Worm (Caenorhabditis elegans) whole organism, dauer: ENCODE results near the gene T10D4.7.
"Not testable (repeated sequence)": the region's sequence is repeated elsewhere in the genome, so short reads cannot be mapped to it uniquely, and the experiment has no call there.

Experiments
- unc-62 ChIP-seq: sonication (generic microtip); optimal IDR thresholded peaks from 2 replicates; lab custom pipeline; 2017; ENCODE audit warnings: missing biosample characterization, missing genetic modification reagents, missing genetic modification characterization

Gene T10D4.7

DNA sequence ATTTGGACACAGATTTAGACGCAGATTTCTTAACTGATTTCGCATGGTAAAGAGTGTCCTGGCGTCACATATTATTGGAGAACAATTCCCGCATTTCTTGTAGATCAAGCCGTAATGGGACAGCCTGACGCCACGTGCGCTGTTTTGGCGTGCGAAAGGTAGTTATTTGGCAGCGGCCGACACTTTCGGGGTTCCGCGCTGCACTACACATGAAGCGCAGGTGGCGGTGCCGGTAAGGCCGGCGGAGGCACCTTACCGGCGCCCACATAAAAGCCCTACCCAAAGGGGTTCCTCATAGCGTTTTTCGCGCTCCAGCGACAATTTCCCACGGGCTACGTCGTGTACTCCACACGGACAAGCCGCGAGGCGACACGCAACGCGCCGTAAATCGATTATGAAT is 7.5 kb upstream of the T10D4.7 start:
- TF ChIP-seq unc-62, result no peak

DNA sequence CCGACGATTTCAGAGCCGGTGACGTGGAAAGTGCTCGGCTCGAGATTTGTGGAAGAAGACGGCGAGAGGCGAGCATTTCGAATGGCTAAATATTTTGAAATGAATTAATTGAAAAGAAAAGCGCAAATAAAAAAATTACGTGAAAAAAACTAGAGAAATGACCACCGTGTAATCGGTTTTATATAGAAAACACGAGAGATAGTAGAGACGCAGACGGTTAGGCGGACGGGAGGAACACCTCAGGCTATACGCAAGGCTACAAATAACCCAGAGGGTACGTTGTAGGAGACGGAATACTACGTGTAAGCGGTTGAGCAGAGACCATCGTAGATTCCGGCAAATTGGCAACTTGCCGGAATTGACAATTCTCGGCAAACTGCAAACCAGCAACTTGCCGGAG is 6.4 kb upstream of the T10D4.7 start, which contains the start of gene Y25C1A.13:
Gene Y25C1A.13, minus strand, starts transcription at position 101 of the 400 bp plus-strand sequence.
- no peak for TF ChIP-seq unc-62

DNA sequence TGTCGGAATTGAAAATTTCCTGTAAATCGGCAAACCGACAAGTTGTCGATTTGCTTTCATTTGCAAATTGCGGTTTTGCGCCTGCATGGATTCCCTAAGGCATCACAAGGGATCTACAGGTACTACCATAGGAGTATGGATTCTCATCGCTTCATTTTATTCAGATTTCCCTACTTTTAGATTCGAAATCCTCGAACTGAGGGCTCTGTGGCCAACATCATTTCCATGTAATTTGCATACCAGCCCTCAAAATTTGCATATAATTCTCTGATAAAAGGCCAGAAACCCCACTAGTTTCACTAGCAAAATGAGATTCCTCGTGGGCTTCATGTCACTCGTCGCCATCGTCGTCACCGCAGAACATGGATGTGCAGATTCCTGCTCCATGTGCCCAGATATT is 5.3 kb upstream of the T10D4.7 start, which contains the start of gene Y25C1A.2:
Gene Y25C1A.2, plus strand, starts transcription at position 301 of the 400 bp plus-strand sequence.
- TF ChIP-seq unc-62, result no peak

DNA sequence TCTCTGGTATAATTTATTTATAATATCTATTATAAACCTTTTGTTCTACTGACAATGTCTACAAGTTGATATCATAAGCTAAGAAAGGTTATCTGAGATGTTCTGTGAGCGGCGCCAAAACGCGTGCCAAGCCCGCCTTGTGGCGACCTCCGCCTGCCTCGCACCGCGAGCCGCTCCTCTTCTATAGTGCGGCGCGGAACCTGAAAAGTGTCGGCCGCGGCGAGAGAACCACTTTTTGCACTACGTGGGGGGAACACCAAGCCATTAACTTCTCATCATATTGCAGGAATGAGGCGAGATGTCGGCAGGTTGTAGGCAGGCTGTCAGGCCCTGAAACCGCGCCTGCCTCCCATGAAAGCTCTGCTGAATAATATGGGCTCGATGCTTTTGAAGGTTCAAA is 4.3 kb upstream of the T10D4.7 start:
- TF ChIP-seq unc-62, result no peak

DNA sequence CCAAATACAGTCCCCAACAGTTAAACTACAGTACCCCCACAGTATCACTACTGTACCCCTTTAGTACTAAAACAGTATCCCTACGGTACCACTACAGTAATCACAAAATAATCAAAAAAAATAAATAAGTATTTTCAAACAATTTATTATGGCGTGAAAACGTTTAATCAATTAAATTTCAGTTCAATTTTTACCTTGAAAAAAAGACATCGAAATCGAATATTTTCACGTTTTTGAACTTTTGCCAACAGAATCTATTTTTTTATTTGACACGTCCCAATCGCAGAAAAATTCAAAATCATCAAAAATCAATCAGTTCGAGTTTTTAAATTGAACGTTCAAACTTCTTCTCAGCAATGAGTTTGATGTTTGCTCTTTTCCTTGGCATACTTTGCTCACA is 3.6 kb upstream of the T10D4.7 start, which contains the start of gene clec-123:
Gene clec-123, plus strand, starts transcription at position 301 of the 400 bp plus-strand sequence.
- TF ChIP-seq unc-62, result no peak

DNA sequence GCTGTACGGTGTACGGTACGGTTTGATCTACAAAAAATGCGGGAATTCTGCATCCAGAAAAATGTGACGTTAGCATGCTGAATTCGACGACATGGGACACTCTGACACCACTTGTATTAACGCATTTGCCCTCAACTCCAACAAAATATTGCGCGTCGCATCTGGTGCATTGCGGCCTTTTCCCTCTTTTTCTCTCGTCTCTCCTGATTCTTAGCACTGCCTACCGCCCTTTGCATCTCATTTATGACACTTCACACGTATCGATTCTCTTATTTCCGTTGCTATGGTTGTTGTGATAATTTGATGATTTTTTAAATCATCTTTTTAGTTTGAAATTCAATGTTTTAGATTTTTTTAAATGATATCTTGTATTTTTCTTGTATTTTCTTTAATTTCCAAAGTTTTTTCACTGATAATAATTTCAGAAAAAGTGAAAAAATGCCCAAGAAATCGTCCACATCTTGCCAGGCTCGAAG is 1.4 kb downstream of the T10D4.7 start, which contains the start of gene T10D4.6:
Gene T10D4.6, plus strand, starts transcription at position 426 of the 476 bp plus-strand sequence.
- TF ChIP-seq unc-62, result no peak

DNA sequence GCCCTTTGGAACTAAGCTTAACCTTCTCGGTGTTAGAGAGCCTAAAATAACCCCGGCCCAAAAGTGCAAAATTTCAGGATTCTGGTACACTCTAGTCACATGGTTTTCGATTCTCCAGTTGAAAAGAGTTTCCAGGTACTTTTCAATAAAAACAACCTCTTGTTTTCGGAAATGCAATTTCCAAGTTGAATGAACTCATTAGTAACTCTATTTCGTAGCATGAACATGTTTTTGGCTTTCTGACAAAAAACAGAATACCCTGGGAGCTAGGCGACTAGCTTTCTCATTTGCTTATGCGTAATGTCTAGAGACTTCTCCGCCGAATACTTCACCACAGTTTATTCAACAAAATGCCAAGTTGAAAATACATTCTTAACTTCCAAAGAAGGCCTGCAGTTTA is 5.6 kb downstream of the T10D4.7 start, which contains the start of gene srh-71:
Gene srh-71, plus strand, starts transcription at position 301 of the 400 bp plus-strand sequence.
- no peak for TF ChIP-seq unc-62

DNA sequence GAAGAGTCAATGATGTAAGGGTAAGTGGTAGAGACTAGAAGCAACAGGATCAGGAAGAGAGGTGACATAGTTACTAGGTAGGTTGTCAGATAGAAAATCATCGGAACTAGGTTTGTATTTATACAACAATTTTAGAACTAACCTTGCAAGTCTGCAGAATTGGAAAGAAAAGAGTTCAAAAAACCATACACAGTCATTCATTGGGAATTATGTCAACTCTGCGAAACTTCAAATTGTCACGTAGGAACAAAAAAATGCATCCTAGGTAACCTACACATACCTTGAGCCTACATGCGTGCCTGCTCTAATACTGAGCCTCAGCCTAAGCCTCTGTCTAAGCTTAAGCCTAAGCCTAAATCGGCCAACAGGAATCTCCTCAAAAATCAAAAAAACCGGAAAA is 8.8 kb downstream of the T10D4.7 start, which contains the start of gene ins-19:
Gene ins-19, minus strand, starts transcription at position 101 of the 400 bp plus-strand sequence.
- no peak for TF ChIP-seq unc-62

DNA sequence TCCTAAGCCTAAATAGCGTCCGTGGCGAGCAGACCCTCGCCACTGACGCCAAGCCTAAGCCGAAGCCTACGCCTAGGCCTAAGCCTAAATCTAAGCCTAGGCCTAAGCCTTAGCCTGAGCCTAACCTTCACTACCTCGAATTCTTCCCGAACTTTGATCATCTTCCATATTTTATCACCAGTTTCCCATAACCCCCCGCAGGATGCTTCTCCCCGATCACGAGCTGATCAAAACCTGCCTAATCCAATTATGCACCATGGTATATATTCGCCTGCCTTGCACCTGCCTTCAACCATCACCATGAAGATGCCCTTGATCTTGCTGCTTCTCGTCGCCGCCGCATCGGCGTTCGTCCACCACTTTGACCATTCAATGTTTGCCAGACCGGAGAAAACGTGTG is 9.2 kb downstream of the T10D4.7 start, which contains the start of gene ins-31:
Gene ins-31, plus strand, starts transcription at position 301 of the 400 bp plus-strand sequence.
- not testable (repeated sequence) for TF ChIP-seq unc-62

DNA sequence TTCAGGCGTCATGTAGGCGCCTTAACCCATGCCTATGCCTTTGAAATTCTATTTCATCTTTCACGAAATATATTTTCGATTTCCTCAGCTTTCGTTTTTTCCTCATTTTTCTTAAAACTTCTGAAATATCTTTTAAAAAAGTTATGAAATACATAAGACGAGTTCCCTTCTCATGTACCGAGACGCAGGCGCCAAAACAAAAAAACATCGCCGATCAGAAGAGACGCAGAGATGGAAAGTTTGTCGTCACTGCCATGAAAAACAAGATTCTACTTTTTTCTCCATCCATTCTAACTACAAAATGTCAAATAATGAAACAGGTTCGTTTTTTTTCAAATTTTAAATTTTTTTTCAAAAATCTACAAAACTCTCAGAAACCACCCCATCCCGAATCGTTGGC is 11.4 kb downstream of the T10D4.7 start, which contains the start of gene chil-24:
Gene chil-24, plus strand, starts transcription at position 156 of the 400 bp plus-strand sequence.
- TF ChIP-seq unc-62, result no peak

DNA sequence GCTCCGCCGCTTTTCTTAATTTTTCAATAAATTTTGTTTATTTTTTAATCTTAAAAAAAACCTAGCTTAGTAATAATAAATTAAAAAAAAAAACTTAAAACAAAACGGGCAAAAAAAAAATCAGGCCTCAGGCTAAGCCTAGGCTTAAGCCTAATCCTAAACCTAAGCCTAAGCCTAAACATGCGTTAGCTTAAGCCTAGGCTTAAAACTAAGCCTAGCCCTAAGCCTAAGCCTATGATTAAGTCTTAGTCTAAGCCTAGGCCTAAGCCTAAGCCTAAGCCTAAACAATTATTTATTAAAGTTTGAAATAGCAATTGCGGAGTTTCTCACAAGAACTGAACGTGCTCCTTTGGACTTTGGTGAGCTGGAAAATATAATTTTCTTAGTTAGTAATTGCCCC is 17.7 kb downstream of the T10D4.7 start:
- TF ChIP-seq unc-62, result no peak

DNA sequence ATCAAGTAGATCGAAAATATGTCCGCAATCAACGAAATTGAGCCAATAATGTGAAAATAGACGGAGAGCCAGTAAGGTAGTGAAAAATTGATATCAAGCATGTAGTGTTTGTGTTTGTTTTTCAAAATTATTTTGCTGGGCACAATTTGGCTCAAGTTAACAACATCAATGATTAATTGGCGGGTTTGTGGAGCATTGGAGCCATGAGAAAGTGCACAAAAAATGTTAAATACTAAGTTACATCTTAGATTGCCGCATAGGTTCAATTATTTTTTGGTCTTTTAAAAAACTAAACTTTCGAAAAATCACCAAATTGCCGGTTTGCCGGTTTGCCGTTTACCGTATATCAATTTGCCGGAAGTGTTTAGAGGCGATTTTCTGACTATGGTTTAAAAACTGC is 20.2 kb downstream of the T10D4.7 start, which contains the start of gene sri-54:
Gene sri-54, minus strand, starts transcription at position 101 of the 400 bp plus-strand sequence.
- TF ChIP-seq unc-62, result no peak

DNA sequence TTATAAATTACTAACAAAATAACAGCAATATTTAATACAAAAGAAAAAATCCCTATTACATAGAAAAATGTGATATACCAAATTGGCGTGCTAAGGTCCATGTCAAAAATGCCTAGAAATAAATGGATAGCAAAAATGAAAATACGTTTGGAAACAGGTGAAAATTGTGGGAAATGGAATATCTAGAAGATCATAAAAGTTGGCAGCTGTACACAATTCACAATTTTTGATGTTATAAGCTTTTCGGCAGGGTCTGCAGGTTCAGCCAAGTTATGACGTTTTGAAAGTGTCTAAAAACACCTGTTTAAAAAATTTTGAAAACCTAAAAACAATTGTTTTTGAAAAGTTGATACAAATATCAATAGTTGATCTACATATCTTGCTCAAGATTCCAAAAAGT is 25.3 kb downstream of the T10D4.7 start, which contains the start of gene sri-42:
Gene sri-42, minus strand, starts transcription at position 101 of the 400 bp plus-strand sequence.
- TF ChIP-seq unc-62, result not testable (repeated sequence)

DNA sequence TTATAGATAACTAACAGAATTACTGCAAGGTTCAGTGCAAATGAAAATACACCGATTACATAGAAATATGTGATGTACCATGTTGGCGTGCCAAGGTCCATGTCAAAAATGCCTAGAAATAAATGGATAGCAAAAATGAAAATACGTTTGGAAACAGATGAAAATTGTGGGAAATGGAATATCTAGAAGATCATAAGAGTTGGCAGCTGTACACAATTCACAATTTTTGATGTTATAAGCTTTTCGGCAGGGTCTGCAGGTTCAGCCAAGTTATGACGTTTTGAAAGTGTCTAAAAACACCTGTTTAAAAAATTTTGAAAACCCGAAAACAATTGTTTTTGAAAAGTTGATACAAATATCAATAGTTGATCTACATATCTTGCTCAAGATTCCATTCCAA is 27.0 kb downstream of the T10D4.7 start, which contains the start of gene sri-43:
Gene sri-43, minus strand, starts transcription at position 101 of the 400 bp plus-strand sequence.
- not testable (repeated sequence) for TF ChIP-seq unc-62

DNA sequence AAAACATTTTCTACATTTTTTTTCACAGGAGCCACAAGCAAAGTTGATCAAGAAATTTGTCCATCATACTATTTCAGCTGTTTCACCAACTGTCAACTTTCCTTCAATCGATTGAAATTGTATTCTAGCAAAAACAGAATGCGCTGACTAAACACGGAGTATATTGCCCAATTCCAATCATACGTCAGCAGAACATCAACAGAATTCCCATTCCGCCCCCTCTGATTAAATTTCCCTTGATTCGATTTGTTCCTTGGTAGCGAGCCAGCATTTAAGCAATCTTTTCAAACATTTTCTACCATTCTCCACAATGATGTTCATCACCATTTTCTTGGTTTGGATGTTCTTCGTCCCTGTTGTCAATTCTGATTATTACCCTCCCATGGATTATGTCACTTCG is 28.3 kb downstream of the T10D4.7 start, which contains the start of gene T10D4.15:
Gene T10D4.15, plus strand, starts transcription at position 301 of the 400 bp plus-strand sequence.
- no peak for TF ChIP-seq unc-62

DNA sequence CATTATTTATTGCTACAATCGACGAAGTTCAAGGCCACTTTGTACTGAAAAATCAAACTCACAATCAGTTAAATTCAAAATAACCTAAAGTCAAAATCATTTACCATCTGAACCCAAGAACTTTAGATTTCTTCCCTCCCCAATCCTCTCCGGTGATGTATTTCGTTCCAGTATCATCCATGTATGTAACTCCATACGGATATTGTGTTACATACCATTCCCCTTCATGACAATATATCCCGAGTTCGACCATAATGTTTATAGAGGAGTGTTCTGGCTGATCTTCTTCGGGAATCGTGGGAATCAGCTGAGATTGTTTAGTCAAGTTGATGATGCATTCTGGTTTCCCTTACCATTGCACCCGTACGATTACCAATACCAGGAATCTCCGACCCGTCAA is 30.8 kb downstream of the T10D4.7 start:
- no peak for TF ChIP-seq unc-62

DNA sequence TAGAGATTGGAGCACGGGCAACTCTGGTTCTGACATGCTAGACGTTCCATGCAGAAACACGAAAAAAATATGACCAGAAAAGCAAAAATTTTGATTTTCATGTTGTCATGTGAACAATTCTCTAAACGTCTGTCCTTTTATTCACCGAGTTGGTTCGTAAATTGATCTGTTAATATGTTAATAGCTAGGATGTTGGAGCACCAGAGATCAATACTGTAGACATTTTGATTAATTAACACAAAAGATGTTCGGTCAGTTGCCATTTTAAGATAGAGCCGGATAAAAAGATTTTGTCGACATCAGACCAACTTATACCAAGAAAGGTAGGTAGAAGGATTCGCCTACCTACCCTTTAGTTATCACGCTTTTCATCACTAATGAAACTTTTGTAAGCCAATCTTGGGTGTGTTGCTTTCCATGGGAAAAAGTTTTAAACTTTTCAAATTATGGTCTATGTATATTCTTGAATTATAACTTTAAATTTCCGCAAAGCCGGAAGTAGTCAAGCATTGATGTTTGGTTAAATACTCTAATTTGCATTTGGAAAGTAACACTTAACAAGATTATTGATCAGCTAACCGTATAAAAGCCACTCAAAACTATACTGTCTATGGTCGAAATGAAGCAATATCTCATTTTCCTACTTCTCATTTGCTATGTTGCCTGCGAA is 32.1 kb downstream of the T10D4.7 start, which contains the start of the genes T10D4.11 and T10D4.1:
Gene T10D4.11, minus strand, starts transcription at position 101 of the 670 bp plus-strand sequence.
Gene T10D4.1, plus strand, starts transcription at position 620 of the 670 bp plus-strand sequence.
- no peak for TF ChIP-seq unc-62
